Worm (Caenorhabditis elegans) whole organism, late embryonic: ENCODE data around the gene npax-3.

Experiments
- ceh-22 ChIP-seq: sonication (generic microtip); optimal IDR thresholded peaks from 2 replicates; lab custom pipeline; 2017; ENCODE audit warnings: missing biosample characterization, missing genetic modification characterization
- ceh-9 ChIP-seq: sonication (generic microtip); optimal IDR thresholded peaks from 2 replicates; lab custom pipeline; 2016; ENCODE audit warnings: mild to moderate bottlenecking, missing genetic modification characterization, inconsistent platforms, missing compliant biosample characterization
- dve-1 ChIP-seq: sonication (generic microtip); optimal IDR thresholded peaks from 2 replicates; lab custom pipeline; 2017; ENCODE audit warnings: antibody characterized with exemption, mild to moderate bottlenecking, missing genetic modification characterization, missing compliant biosample characterization
- mec-3 ChIP-seq: sonication (generic microtip); optimal IDR thresholded peaks from 2 replicates; lab custom pipeline; 2016; ENCODE audit warnings: borderline replicate concordance, missing genetic modification characterization, missing compliant biosample characterization
- nhr-11 ChIP-seq: fragments of 150-350 bp; optimal IDR thresholded peaks from 2 replicates; lab custom pipeline; 2014; ENCODE audit warnings: missing biosample characterization, missing genetic modification characterization

- TF ChIP-seq ceh-22 (tag; lab: Kevin White, UChicago) (no peak), dve-1 (tag; lab: Kevin White, UChicago) (no peak), nhr-11 (no peak), mec-3 (tag; lab: Kevin White, UChicago) (no peak), ceh-9 (tag; lab: Kevin White, UChicago) (no peak)
These were observed 1.9 kb downstream of the npax-3 start for ce11 chrIV:10826029-10826428.
